Worm (Caenorhabditis elegans): ENCODE data around the gene prx-1.
A peak's percentile ranks its signal among the peaks of the same experiment; 100 is the strongest.

The prx-1 gene

DNA sequence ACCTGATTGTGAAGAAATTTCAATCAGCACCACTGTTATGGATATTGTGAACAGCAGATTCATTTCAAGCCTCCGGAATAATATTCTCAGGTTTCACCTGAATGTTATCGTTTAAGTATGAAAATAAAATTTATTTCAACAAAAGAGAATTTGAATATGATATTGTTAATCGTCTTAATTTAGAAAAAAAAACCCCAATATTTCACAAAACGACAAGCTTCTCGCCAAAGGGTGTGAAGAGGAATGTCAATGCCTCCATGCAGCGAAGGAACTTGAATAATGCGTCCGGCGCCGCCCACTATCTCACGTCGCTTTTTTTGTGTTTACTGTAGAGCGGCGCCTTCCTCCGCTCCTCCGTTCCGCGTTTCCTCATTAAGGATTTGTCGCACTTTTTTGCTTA is 10.6 kb upstream of the prx-1 start, which contains the start of gene C11H1.5:
Gene C11H1.5 (minus strand): TSS at position 101 of the 400 bp plus-strand sequence.
- TF ChIP-seq F49E8.2 (tag; optimal IDR thresholded peaks at IDR 0.05; ENCODE audit: insufficient read depth) (no peak), die-1 (tag; optimal IDR thresholded peaks at IDR 0.05) (no peak), snpc-3.4 (tag; optimal IDR thresholded peaks at IDR 0.05) (no peak), rpc-1 (optimal IDR thresholded peaks at IDR 0.05) (no peak), rpc-1 (tag; optimal IDR thresholded peaks at IDR 0.05) (no peak), him-1 (tag; optimal IDR thresholded peaks at IDR 0.05) (no peak), ceh-58 (GFP tag; IDR thresholded peaks at IDR 0.05) (no peak), K12H6.12 (tag; optimal IDR thresholded peaks at IDR 0.05) (no peak)

DNA sequence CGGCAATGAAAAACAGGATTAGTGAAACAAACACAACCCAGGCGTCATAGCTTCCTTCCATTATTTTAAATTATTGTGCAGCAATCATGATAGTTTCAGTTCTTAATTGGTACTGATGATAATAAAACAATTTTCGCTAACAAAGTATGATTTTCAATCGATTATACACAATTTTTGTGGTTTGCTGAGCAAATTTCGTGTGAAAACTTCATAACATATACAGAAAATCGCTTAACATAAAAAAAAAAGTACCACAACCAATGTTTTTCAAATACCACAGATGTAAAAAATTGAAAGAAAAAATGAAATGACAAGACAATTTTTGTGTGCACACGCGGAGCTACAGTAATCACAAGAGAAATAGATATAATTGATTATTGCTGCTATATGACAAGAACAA is 6.1 kb upstream of the prx-1 start, which contains the start of gene gphr-2:
Gene gphr-2 (minus strand): TSS at position 101 of the 400 bp plus-strand sequence.
- TF ChIP-seq ceh-40 (GFP tag; IDR thresholded peaks at IDR 0.05) (no peak), madf-6 (GFP tag; IDR thresholded peaks at IDR 0.05) (no peak), akir-1 (GFP tag; optimal IDR thresholded peaks at IDR 0.05) (no peak), ceh-91 (GFP tag; IDR thresholded peaks at IDR 0.05) (no peak), nhr-179 (tag; optimal IDR thresholded peaks at IDR 0.05) (no peak), tbp1 (GFP tag; optimal IDR thresholded peaks at IDR 0.05) (no peak), gei-17 (GFP tag; optimal IDR thresholded peaks at IDR 0.05) (no peak), Y53G8AR.9 (GFP tag; conservative IDR thresholded peaks at IDR 0.05) (no peak), hlh-12 (tag; optimal IDR thresholded peaks at IDR 0.05) (no peak), dpff-1 (tag; optimal IDR thresholded peaks at IDR 0.05) (no peak), him-1 (tag; optimal IDR thresholded peaks at IDR 0.05) (no peak), snpc-3.4 (tag; optimal IDR thresholded peaks at IDR 0.05) (no peak), dox-1 (GFP tag; IDR thresholded peaks at IDR 0.05) (no peak), die-1 (tag; optimal IDR thresholded peaks at IDR 0.05) (no peak), ceh-100 (GFP tag; IDR thresholded peaks at IDR 0.05) (no peak)

- TF ChIP-seq hmg-1.2 (GFP tag; IDR thresholded peaks at IDR 0.05) (no peak), aptf-2 (GFP tag; conservative IDR thresholded peaks at IDR 0.05) (no peak), F23B12.7 (tag; optimal IDR thresholded peaks at IDR 0.05; ENCODE audit: insufficient read depth) (no peak), pbrm-1 (GFP tag; IDR thresholded peaks at IDR 0.05) (no peak), rpc-1 (optimal IDR thresholded peaks at IDR 0.05) (no peak), rpc-1 (tag; optimal IDR thresholded peaks at IDR 0.05) (no peak), ccch-3 (GFP tag; optimal IDR thresholded peaks at IDR 0.05) (no peak), madf-6 (GFP tag; IDR thresholded peaks at IDR 0.05) (no peak)
Measured at ce11 chrX:14309656-14310055, 4.1 kb upstream of the prx-1 start.

DNA sequence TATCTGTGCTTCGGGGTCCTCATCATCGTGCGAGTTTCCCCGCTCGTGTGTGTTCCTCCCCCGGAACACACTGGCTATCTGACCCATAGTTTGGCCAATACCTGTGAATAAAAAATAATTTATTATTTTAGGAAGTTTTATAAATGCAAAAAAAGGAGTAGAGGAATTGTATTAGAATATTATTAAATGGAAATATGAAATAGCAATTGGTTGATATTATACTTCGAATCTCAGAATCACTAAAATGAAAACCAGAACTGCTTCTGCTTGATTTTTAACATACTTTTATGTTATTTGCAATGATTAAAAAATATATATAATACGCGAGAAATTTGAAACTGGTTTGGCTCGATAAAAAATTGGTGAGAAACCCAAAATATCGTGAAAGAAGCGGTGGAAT is 2.1 kb upstream of the prx-1 start, which contains the start of gene mgrn-1:
Gene mgrn-1 (minus strand): TSS at position 101 of the 400 bp plus-strand sequence.
- TF ChIP-seq lin-40 (tag; optimal IDR thresholded peaks at IDR 0.05) (no peak), ztf-18 (tag; optimal IDR thresholded peaks at IDR 0.05) (no peak), Y53F4B.3 (GFP tag; IDR thresholded peaks at IDR 0.05) (no peak), Y53G8AR.9 (GFP tag; conservative IDR thresholded peaks at IDR 0.05) (no peak), cebp-2 (GFP tag; IDR thresholded peaks at IDR 0.05) (no peak), akir-1 (GFP tag; optimal IDR thresholded peaks at IDR 0.05) (no peak), die-1 (tag; optimal IDR thresholded peaks at IDR 0.05) (no peak), mes-4 (tag; optimal IDR thresholded peaks at IDR 0.05) (no peak)

ce11 chrX:14312416-14312815 is 1.3 kb upstream of the prx-1 start:
- no peak for TF ChIP-seq F57A8.1 (GFP tag; optimal IDR thresholded peaks at IDR 0.05)
- TF ChIP-seq ceh-58 (GFP tag; IDR thresholded peaks at IDR 0.05): no peak
- peak; percentile 55 for TF ChIP-seq F23B12.7 (tag; optimal IDR thresholded peaks at IDR 0.05; ENCODE audit: insufficient read depth)
- TF ChIP-seq rpc-1 (optimal IDR thresholded peaks at IDR 0.05): no peak
- no peak for TF ChIP-seq rpc-1 (tag; optimal IDR thresholded peaks at IDR 0.05)
- TF ChIP-seq snpc-4 (GFP tag; optimal IDR thresholded peaks at IDR 0.05): peak; percentile 7
- peak in 2 of 4 experiments; percentile 11 to 36 for TF ChIP-seq snpc-4 (tag; optimal IDR thresholded peaks at IDR 0.05)
- TF ChIP-seq F57C9.4 (tag; optimal IDR thresholded peaks at IDR 0.05): no peak
- peak; percentile 54 for TF ChIP-seq ZK185.1 (tag; optimal IDR thresholded peaks at IDR 0.05; ENCODE audit: poor library complexity, severe bottlenecking)
- peak; percentile 70 for TF ChIP-seq nhr-80 (tag; optimal IDR thresholded peaks at IDR 0.05)
- no peak for TF ChIP-seq akir-1 (GFP tag; optimal IDR thresholded peaks at IDR 0.05)
- TF ChIP-seq lir-1 (GFP tag; conservative IDR thresholded peaks at IDR 0.05): no peak
- TF ChIP-seq tbp1 (GFP tag; optimal IDR thresholded peaks at IDR 0.05): no peak
- no peak for TF ChIP-seq atf-7 (tag; optimal IDR thresholded peaks at IDR 0.05)
- peak; percentile 81 for TF ChIP-seq lin-40 (tag; optimal IDR thresholded peaks at IDR 0.05)
- peak in 1 of 2 experiments; percentile 13 for TF ChIP-seq let-607 (tag; optimal IDR thresholded peaks at IDR 0.05)
- peak; percentile 83 for TF ChIP-seq ceh-27 (GFP tag; optimal IDR thresholded peaks at IDR 0.05)
- 0 out of 2 replicates have a peak, but pooled peaks have one; percentile 30 for TF ChIP-seq K11D2.4 (GFP tag; IDR thresholded peaks at IDR 0.05)
- peak; percentile 72 for TF ChIP-seq hmg-1.2 (GFP tag; IDR thresholded peaks at IDR 0.05)

Data from whole organism, young adult.